Fruit fly (Drosophila melanogaster) whole organism, adult: ENCODE measurements around the gene pie.

ENCODE experiments used
- CG14711 ChIP-seq: fragments of 200-800 bp; sonication (Bioruptor generic); optimal IDR thresholded peaks from 2 replicates; lab custom pipeline; 2018; ENCODE audit warnings: missing biosample characterization, mild to moderate bottlenecking, missing genetic modification characterization, moderate library complexity
- CG1620 ChIP-seq: fragments of 200-800 bp; sonication (Bioruptor generic); optimal IDR thresholded peaks from 2 replicates; lab custom pipeline; 2016; ENCODE audit warnings: missing biosample characterization, missing genetic modification characterization
- CG33017 ChIP-seq: fragments of 200-800 bp; sonication (Bioruptor generic); optimal IDR thresholded peaks from 2 replicates; lab custom pipeline; 2018; ENCODE audit warnings: missing biosample characterization, mild to moderate bottlenecking, missing genetic modification characterization, moderate library complexity
- Clk ChIP-seq: fragments of 200-800 bp; sonication (Bioruptor generic); optimal IDR thresholded peaks from 2 replicates; lab custom pipeline; 2017; ENCODE audit warnings: missing biosample characterization, missing genetic modification characterization
- cnc ChIP-seq, 2 experiments: fragments of >200 bp; optimal IDR thresholded peaks; 2 replicates each; lab custom pipeline; 2017
- kay ChIP-seq: fragments of 200-800 bp; sonication (Bioruptor generic); peaks from one replicate; lab custom pipeline; 2016; ENCODE audit warnings: missing biosample characterization, missing genetic modification characterization, borderline replicate concordance

DNA sequence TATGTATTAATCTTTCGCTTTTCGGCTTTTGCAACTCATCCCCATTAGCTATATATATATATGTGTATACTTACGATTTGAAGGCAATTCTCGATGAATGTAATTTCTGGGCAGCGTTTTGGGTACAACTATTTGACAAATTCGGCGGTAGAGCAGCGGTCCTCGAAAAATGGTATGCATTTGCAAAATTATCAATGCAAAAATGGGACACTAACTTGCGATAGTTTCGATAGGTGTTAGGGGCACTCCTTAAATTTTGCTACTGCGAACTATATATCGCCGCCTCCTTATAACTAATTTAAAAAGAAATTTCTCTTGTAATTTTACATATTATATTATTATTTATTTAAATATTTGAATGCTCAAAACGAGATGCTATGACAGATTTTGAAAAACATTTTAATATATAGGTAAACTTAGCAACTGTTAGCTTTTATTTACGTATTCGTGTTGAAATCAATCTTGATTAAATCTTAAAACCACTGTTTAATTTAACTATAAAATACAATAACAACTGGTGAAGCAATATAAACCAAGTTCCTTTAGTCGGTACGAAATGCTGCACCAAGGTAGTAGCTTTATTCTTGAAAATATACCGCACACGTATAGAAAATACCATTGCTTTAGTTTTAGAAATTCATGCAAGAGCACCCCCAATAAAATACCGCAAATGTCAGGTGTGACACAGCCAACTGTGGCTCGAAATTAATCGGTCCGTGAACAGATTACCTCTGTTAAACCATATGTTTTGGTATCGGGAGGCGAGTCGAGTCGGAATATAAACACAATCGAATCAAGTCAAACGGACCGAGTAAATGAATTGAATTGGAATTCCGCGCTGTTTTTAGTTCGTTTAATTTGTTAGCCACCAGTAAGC is 9.1 kb downstream of the pie start, which contains the start of the genes CG5355 and Klp31E:
- TF ChIP-seq CG33017 (tag; lab: Kevin White, UChicago) (peak; percentile 41), Clk (peak; percentile 31), cnc (optimal IDR thresholded peaks at IDR 0.05; lab: Kevin White, UChicago) (peak in 1 of 2 experiments; percentile 37), kay (no peak), CG1620 (GFP tag; lab: Kevin White, UChicago) (peak; percentile 46), CG14711 (tag; lab: Kevin White, UChicago) (peak; percentile 47)
